Worm (Caenorhabditis elegans): Measurements from ENCODE around the gene DH11.2.
A peak's percentile ranks its signal among the peaks of the same experiment; 100 is the strongest.

Gene DH11.2

DNA sequence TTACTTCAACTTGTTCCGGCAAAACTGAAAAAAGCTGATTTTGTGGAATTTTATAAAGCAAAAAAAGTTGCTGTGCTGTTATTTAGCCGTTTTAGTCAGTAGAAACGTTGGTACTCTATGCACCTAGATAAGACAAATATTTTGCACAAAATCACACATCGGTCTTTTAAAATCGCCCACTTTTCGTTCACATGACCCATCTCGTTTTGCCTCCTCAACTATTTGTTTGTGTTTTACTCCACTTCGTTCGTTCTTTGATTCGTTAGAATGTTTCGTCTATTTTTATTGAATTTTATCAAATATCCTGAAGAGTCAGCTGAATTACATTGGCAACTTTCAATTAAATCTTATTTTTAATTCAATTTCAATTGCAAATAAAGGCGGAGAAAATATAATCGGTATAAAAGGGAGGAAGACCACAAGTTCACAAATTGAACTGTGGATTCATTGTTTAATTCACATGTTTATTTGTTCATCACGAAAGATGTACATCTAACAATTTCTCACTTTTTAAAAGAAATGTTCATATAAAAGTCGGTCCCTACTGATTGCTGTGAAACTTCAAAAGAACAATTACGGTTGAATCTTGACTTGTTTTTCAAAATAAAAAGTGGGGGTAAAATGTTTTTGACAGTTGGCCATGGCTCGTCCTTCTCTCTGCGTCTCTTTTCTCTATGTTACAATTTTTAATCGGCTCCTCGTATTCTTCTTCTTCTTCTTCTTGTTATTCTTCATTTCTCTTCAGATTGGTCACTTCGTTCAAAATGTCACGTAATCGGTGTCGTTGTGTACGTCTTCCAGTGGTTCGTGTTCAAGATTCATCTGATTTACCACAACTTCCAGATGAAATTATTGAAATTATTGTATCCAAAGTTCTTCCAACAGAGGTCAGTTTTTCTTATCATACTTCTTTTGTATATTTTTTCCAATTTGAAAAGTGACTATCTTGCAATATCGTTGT lies at the start of gene DH11.2:
Gene DH11.2, plus strand, starts transcription at position 746 of the 961 bp plus-strand sequence.
- TF ChIP-seq hlh-1 (tag; optimal IDR thresholded peaks at IDR 0.05), result peak; percentile 26
- no peak for TF ChIP-seq mab-5 (tag; optimal IDR thresholded peaks at IDR 0.05)

DNA sequence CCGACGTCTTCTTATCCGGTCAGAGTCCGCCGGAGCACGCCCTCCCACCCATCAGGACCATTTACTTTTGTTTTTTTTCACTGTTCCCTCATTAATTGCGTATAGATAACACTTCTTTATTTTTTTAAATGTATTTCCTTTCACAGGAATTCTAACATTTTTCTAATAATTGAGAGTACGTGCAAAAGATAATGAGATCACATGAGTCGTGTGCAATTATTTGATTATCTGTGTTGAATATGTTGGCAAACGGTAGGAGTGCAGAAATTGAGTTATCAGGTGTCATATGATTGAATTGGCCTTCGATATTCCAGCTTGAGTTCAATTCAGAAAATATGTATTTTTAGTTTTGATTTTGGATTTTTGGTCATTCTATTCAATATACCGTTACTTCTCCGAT lies 44.2 kb upstream of the DH11.2 start:
- TF ChIP-seq lin-32 (GFP tag; optimal IDR thresholded peaks at IDR 0.05), result no peak
- peak; percentile 69 for TF ChIP-seq ces-1 (GFP tag; optimal IDR thresholded peaks at IDR 0.05)

DNA sequence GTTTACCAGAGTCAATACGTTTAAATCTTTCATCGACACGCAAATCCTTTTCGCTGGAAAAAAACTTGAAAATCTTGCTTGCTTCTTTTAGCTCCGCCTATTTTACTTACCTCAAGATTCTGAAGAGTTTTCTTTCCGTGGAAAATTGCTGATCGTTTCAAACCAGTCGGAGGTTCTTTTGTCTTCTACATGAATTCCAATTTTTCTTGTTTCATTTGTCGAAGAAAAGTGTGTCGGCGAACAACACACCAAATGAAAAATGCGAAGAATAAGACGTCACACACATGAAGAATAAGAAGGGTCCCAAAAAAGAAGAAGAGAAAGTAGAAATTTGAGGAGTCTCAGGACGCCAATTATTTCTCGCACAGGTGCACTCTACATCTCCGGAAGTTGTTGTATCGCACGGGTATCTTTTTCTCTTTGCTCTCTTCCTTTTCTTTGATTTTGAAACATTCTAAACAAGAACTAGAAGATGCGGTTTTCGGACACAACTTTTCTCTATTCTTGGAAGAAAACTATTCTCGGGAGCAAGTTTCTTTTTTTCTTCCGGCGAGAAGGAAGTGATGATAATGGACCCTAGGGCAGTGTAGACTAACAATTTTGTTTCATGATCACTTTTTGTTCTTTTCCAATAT lies 38.3 kb upstream of the DH11.2 start:
- TF ChIP-seq tbx-8 (GFP tag; optimal IDR thresholded peaks at IDR 0.05) (no peak), ceh-83 (GFP tag; optimal IDR thresholded peaks at IDR 0.05) (no peak), ham-2 (GFP tag; optimal IDR thresholded peaks at IDR 0.05) (no peak), hlh-1 (tag; optimal IDR thresholded peaks at IDR 0.05) (no peak), blmp-1 (tag; optimal IDR thresholded peaks at IDR 0.05) (no peak), elt-3 (tag; optimal IDR thresholded peaks at IDR 0.05) (no peak), flh-1 (GFP tag; optimal IDR thresholded peaks at IDR 0.05) (no peak), unc-39 (tag; optimal IDR thresholded peaks at IDR 0.05) (no peak)

DNA sequence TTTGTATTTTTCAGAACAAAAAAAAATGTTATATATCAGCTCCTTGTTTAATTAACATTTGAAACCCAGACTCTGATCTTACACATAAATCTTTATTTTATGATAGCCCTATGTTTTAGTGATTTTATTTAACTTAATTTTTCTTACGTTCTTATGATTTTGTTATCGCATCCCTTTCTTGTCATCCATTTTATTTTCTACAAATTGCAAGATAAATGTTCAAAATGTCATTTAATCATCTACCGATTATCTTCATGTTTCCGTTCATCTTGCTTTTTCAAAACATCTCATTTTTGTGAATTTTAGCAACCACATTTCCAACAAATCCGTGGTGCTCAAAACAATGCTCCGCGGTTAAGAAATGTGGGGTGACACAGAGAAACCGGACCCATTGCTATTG lies 36.3 kb upstream of the DH11.2 start, which contains the start of gene DH11.5:
Gene DH11.5, plus strand, starts transcription at position 301 of the 400 bp plus-strand sequence.
- TF ChIP-seq ceh-43 (GFP tag; optimal IDR thresholded peaks at IDR 0.05), result no peak
- TF ChIP-seq lsy-2 (tag; optimal IDR thresholded peaks at IDR 0.05), result no peak
- TF ChIP-seq drap-1 (GFP tag; optimal IDR thresholded peaks at IDR 0.05), result no peak
- no peak for TF ChIP-seq unc-120 (tag; optimal IDR thresholded peaks at IDR 0.05; ENCODE audit: poor library complexity, severe bottlenecking)
- no peak for TF ChIP-seq mep-1 (tag; optimal IDR thresholded peaks at IDR 0.05)

DNA sequence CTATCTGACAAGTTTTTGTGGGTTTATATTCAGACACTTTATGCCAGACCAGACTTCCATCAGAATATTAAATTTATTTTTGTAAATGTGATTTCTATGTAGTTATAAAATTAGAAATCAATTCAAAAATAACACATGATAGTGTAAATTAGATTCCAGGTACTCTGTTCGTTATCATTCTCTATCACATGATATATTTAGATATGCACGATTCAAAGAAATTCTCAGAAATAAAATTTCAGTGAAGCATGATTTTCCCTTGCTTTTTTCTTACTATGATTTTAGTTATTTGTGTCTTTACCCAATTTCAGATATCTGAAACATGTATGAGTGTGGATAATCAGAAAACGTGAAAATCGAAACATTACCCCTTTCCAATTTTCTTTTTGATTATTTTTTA lies 35.1 kb upstream of the DH11.2 start:
- TF ChIP-seq sem-2 (GFP tag; optimal IDR thresholded peaks at IDR 0.05) (no peak), flh-1 (GFP tag; optimal IDR thresholded peaks at IDR 0.05) (no peak), hlh-1 (tag; optimal IDR thresholded peaks at IDR 0.05) (no peak), mep-1 (tag; optimal IDR thresholded peaks at IDR 0.05) (no peak), ceh-43 (GFP tag; optimal IDR thresholded peaks at IDR 0.05) (no peak), lin-13 (tag; optimal IDR thresholded peaks at IDR 0.05) (no peak), lin-32 (GFP tag; optimal IDR thresholded peaks at IDR 0.05) (no peak), unc-120 (tag; optimal IDR thresholded peaks at IDR 0.05; ENCODE audit: poor library complexity, severe bottlenecking) (no peak), lsy-2 (tag; optimal IDR thresholded peaks at IDR 0.05) (no peak), ham-2 (GFP tag; optimal IDR thresholded peaks at IDR 0.05) (no peak), unc-39 (tag; optimal IDR thresholded peaks at IDR 0.05) (no peak), nhr-12 (tag; optimal IDR thresholded peaks at IDR 0.05) (no peak), sptf-1 (tag; optimal IDR thresholded peaks at IDR 0.05) (no peak)

DNA sequence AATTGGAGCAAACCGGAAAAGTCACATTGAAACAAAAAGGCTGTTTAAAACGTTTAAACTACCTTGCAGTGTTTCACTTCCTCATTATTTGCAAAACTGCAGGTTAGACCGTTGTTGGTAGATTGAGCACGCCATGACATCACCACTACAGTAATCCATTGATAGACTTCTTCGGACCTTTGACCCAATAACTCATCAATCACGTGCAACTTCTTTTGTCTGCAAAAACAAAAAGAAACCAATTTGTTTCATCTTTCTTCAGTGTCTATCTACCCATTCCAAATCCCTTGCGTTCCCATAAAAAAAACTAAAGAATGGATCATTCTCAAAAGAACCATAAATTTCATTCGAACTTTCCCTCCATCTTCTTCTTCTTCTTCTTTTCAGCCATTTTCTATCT lies 31.5 kb upstream of the DH11.2 start:
- no peak for TF ChIP-seq nhr-237 (tag; optimal IDR thresholded peaks at IDR 0.05)
- no peak for TF ChIP-seq nhr-28 (tag; optimal IDR thresholded peaks at IDR 0.05)
- TF ChIP-seq ceh-43 (GFP tag; optimal IDR thresholded peaks at IDR 0.05), result no peak
- TF ChIP-seq unc-120 (tag; optimal IDR thresholded peaks at IDR 0.05; ENCODE audit: poor library complexity, severe bottlenecking), result no peak
- no peak for TF ChIP-seq sptf-1 (tag; optimal IDR thresholded peaks at IDR 0.05)
- TF ChIP-seq mls-2 (tag; optimal IDR thresholded peaks at IDR 0.05), result no peak
- no peak for TF ChIP-seq blmp-1 (tag; optimal IDR thresholded peaks at IDR 0.05)
- no peak for TF ChIP-seq unc-62 (GFP tag; optimal IDR thresholded peaks at IDR 0.05)
- TF ChIP-seq hlh-1 (tag; optimal IDR thresholded peaks at IDR 0.05), result no peak
- TF ChIP-seq bed-3 (GFP tag; optimal IDR thresholded peaks at IDR 0.05), result no peak
- no peak for TF ChIP-seq cnd-1 (tag; optimal IDR thresholded peaks at IDR 0.05)
- no peak for TF ChIP-seq elt-1 (tag; optimal IDR thresholded peaks at IDR 0.05; ENCODE audit: borderline replicate concordance, insufficient read depth)
